Worm (Caenorhabditis elegans): ENCODE data around the gene Y102A5C.36.
A peak's percentile ranks its signal among the peaks of the same experiment; 100 is the strongest.

Y102A5C.36 gene

ce11 chrV:16965655-16966054 lies 38.4 kb upstream of the Y102A5C.36 start, which contains the start of gene efl-1 (continued):
- TF ChIP-seq nhr-237 (tag; optimal IDR thresholded peaks at IDR 0.05) = no peak
- TF ChIP-seq mdl-1 (tag; optimal IDR thresholded peaks at IDR 0.05) = no peak
- no peak for TF ChIP-seq nhr-28 (tag; optimal IDR thresholded peaks at IDR 0.05)
- TF ChIP-seq R02D3.7 (tag; optimal IDR thresholded peaks at IDR 0.05) = peak; percentile 81
- TF ChIP-seq ztf-4 (tag; optimal IDR thresholded peaks at IDR 0.05) = no peak
- TF ChIP-seq pqm-1 (tag; optimal IDR thresholded peaks at IDR 0.05) = peak; percentile 78
- TF ChIP-seq nhr-11 (tag; optimal IDR thresholded peaks at IDR 0.05) = no peak
- TF ChIP-seq sea-2 (GFP tag; optimal IDR thresholded peaks at IDR 0.05) = no peak
- no peak for TF ChIP-seq zag-1 (tag; optimal IDR thresholded peaks at IDR 0.05)
- TF ChIP-seq nhr-25 (tag; optimal IDR thresholded peaks at IDR 0.05) = peak; percentile 87
- peak; percentile 67 for TF ChIP-seq jun-1 (tag; optimal IDR thresholded peaks at IDR 0.05)
- no peak for TF ChIP-seq elt-1 (tag; optimal IDR thresholded peaks at IDR 0.05)

ce11 chrV:16958975-16959374 lies 31.7 kb upstream of the Y102A5C.36 start:
- no peak for TF ChIP-seq elt-1 (tag; optimal IDR thresholded peaks at IDR 0.05)
- peak; percentile 93 for TF ChIP-seq nfya-1 (tag; optimal IDR thresholded peaks at IDR 0.05; ENCODE audit: insufficient read depth)
- peak; percentile 15 for TF ChIP-seq skn-1 (tag; optimal IDR thresholded peaks at IDR 0.05)

DNA sequence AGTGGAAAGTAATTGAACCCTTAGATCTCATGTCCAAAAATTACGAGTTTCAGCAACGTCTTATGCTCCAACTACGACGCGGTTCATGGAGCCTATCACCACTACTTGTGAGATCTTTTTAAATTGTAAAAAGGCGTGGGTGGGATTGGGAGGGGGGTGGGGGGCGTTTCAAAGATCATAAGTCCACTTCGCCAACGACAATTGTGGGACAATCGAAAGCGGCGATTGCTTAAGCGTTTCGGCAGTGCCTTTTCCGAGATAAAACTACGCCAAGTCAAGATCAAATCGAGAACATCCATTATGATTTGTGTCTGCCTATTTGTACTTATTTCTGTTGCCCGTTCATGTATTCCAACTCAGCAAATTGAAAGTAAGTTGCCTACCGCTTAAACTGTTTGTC lies 29.0 kb upstream of the Y102A5C.36 start, which contains the start of gene clec-239:
clec-239 (plus strand) TSS at position 301 of the 400 bp plus-strand sequence.
- no peak for TF ChIP-seq nhr-76 (tag; optimal IDR thresholded peaks at IDR 0.05)
- no peak for TF ChIP-seq mdl-1 (tag; optimal IDR thresholded peaks at IDR 0.05)
- TF ChIP-seq pha-4 (tag; optimal IDR thresholded peaks at IDR 0.05) = no peak
- TF ChIP-seq elt-2 (tag; optimal IDR thresholded peaks at IDR 0.05) = no peak
- no peak for TF ChIP-seq nhr-67 (tag; optimal IDR thresholded peaks at IDR 0.05)
- TF ChIP-seq mml-1 (tag; optimal IDR thresholded peaks at IDR 0.05) = no peak
- TF ChIP-seq lin-15B (tag; optimal IDR thresholded peaks at IDR 0.05) = no peak
- TF ChIP-seq nhr-28 (tag; optimal IDR thresholded peaks at IDR 0.05) = no peak
- no peak for TF ChIP-seq lsy-12 (tag; optimal IDR thresholded peaks at IDR 0.05)
- TF ChIP-seq fkh-10 (GFP tag; optimal IDR thresholded peaks at IDR 0.05) = no peak
- TF ChIP-seq ztf-4 (tag; optimal IDR thresholded peaks at IDR 0.05) = no peak

ce11 chrV:16954766-16955165 lies 27.5 kb upstream of the Y102A5C.36 start, which contains the start of gene srh-206:
Gene srh-206 (minus strand): TSS chrV:16954866.
- TF ChIP-seq egl-5 (tag; optimal IDR thresholded peaks at IDR 0.05) = no peak
- TF ChIP-seq pqm-1 (tag; optimal IDR thresholded peaks at IDR 0.05) = no peak
- no peak for TF ChIP-seq nhr-237 (tag; optimal IDR thresholded peaks at IDR 0.05)
- TF ChIP-seq nhr-25 (tag; optimal IDR thresholded peaks at IDR 0.05) = no peak
- TF ChIP-seq unc-62 (GFP tag; optimal IDR thresholded peaks at IDR 0.05) = no peak
- no peak for TF ChIP-seq skn-1 (tag; optimal IDR thresholded peaks at IDR 0.05)
- TF ChIP-seq jun-1 (tag; optimal IDR thresholded peaks at IDR 0.05) = no peak
- TF ChIP-seq nfya-1 (tag; optimal IDR thresholded peaks at IDR 0.05; ENCODE audit: insufficient read depth) = no peak
- no peak for TF ChIP-seq lsy-12 (tag; optimal IDR thresholded peaks at IDR 0.05)

- no peak for TF ChIP-seq skn-1 (tag; optimal IDR thresholded peaks at IDR 0.05)
- TF ChIP-seq nhr-12 (tag; optimal IDR thresholded peaks at IDR 0.05) = no peak
- TF ChIP-seq nhr-76 (tag; optimal IDR thresholded peaks at IDR 0.05) = no peak
- no peak for TF ChIP-seq ztf-11 (tag; optimal IDR thresholded peaks at IDR 0.05)
- no peak for TF ChIP-seq nhr-25 (tag; optimal IDR thresholded peaks at IDR 0.05)
These were observed 24.3 kb upstream of the Y102A5C.36 start, which contains the start of gene clec-238 for ce11 chrV:16951504-16951903. Gene clec-238 (plus strand): TSS chrV:16951804.

DNA sequence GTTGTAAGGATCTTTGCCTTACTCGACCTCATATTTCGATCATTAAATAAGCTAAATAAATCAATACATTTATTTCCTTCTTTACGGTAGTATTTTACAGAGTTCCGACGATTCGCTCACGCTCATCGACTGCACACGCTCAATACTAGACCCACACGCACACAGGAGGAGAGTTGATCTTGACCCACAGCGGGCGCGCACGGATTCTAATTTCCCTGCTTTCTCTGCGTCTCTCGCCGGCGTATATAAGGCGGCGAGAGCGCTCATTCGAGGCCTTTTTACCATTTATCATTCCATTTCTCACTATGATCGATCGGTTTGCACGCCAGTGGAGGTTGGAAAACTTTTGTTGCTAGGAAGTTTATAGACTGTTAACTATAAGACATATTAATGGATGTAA lies 22.8 kb upstream of the Y102A5C.36 start:
- TF ChIP-seq nhr-11 (tag; optimal IDR thresholded peaks at IDR 0.05) (no peak), nhr-67 (tag; optimal IDR thresholded peaks at IDR 0.05) (no peak), ZK546.5 (tag; optimal IDR thresholded peaks at IDR 0.05) (no peak), unc-62 (GFP tag; optimal IDR thresholded peaks at IDR 0.05) (no peak), fkh-10 (GFP tag; optimal IDR thresholded peaks at IDR 0.05) (no peak), eor-1 (tag; optimal IDR thresholded peaks at IDR 0.05) (no peak), ceh-9 (tag; optimal IDR thresholded peaks at IDR 0.05) (no peak), ceh-82 (tag; optimal IDR thresholded peaks at IDR 0.05) (no peak), daf-12 (tag; optimal IDR thresholded peaks at IDR 0.05) (no peak), elt-1 (tag; optimal IDR thresholded peaks at IDR 0.05) (no peak), lin-15B (tag; optimal IDR thresholded peaks at IDR 0.05) (no peak), unc-39 (tag; optimal IDR thresholded peaks at IDR 0.05) (no peak), nfya-1 (tag; optimal IDR thresholded peaks at IDR 0.05; ENCODE audit: insufficient read depth) (no peak), snpc-4 (tag; optimal IDR thresholded peaks at IDR 0.05) (no peak)

Measured in whole organism, L3 larva.